Fruit fly (Drosophila melanogaster) whole organism, embryonic: Measurements from ENCODE around the gene r-cup.

Source experiments
- Blimp-1 ChIP-seq: fragments of 200-800 bp; sonication (Bioruptor generic); optimal IDR thresholded peaks from 3 replicates; lab custom pipeline; 2018; ENCODE audit warnings: missing biosample characterization, missing genetic modification characterization, mild to moderate bottlenecking, moderate library complexity, missing genetic modification reagents
- CG10209 ChIP-seq: fragments of 200-800 bp; sonication (Bioruptor generic); optimal IDR thresholded peaks from 3 replicates; lab custom pipeline; 2017; ENCODE audit warnings: missing biosample characterization, mild to moderate bottlenecking, missing genetic modification characterization, missing genetic modification reagents
- CG10321 ChIP-seq: fragments of 200-800 bp; sonication (Bioruptor generic); IDR thresholded peaks from 2 replicates; pipeline ENCODE4 v1.3.6; 2022; ENCODE audit warnings: missing biosample characterization, missing genetic modification characterization
- CG10979 ChIP-seq: fragments of 200-800 bp; sonication (Bioruptor generic); optimal IDR thresholded peaks from 2 replicates; lab custom pipeline; 2018; ENCODE audit warnings: missing biosample characterization, mild to moderate bottlenecking, missing genetic modification characterization, moderate library complexity
- CG11247 ChIP-seq: fragments of 200-800 bp; sonication (Bioruptor generic); IDR thresholded peaks from 2 replicates; pipeline ENCODE4 v1.3.6; 2022; ENCODE audit warnings: missing biosample characterization, missing genetic modification characterization
- CG12391 ChIP-seq: fragments of 200-800 bp; sonication (Bioruptor generic); optimal IDR thresholded peaks from 3 replicates; lab custom pipeline; 2018; ENCODE audit warnings: missing biosample characterization, mild to moderate bottlenecking, missing genetic modification characterization, moderate library complexity
- CG13894 ChIP-seq: fragments of 200-800 bp; sonication (Bioruptor generic); optimal IDR thresholded peaks from 3 replicates; lab custom pipeline; 2018; ENCODE audit warnings: missing biosample characterization, mild to moderate bottlenecking, missing genetic modification characterization, moderate library complexity
- CG1603 ChIP-seq: fragments of 200-800 bp; sonication (Bioruptor generic); optimal IDR thresholded peaks from 2 replicates; lab custom pipeline; 2019; ENCODE audit warnings: missing biosample characterization, mild to moderate bottlenecking, missing genetic modification characterization, moderate library complexity
- CG17361 ChIP-seq: fragments of 200-800 bp; sonication (Bioruptor generic); IDR thresholded peaks from 3 replicates; pipeline ENCODE4 v1.3.6; 2022; ENCODE audit warnings: missing biosample characterization, missing genetic modification characterization
- CG17612 ChIP-seq: fragments of 200-800 bp; sonication (Bioruptor generic); IDR thresholded peaks from 2 replicates; pipeline ENCODE4 v1.3.6; 2022; ENCODE audit warnings: missing biosample characterization, missing genetic modification characterization
- CG17829 ChIP-seq: fragments of 200-800 bp; optimal IDR thresholded peaks from 2 replicates; lab custom pipeline; 2019; ENCODE audit warnings: missing biosample characterization, mild to moderate bottlenecking, missing genetic modification characterization, moderate library complexity
- CG2116 ChIP-seq: fragments of 200-800 bp; sonication (Bioruptor generic); optimal IDR thresholded peaks from 3 replicates; lab custom pipeline; 2018; ENCODE audit warnings: missing biosample characterization, mild to moderate bottlenecking, missing genetic modification characterization
- CG2120 ChIP-seq: fragments of 200-800 bp; sonication (Bioruptor generic); optimal IDR thresholded peaks from 3 replicates; lab custom pipeline; 2016; ENCODE audit warnings: missing biosample characterization, missing genetic modification characterization
- CG3065 ChIP-seq: fragments of 200-800 bp; sonication (Bioruptor generic); optimal IDR thresholded peaks from 2 replicates; lab custom pipeline; 2016; ENCODE audit warnings: missing biosample characterization, missing genetic modification characterization
- CG32532 ChIP-seq: fragments of 200-800 bp; sonication (Bioruptor generic); IDR thresholded peaks from 2 replicates; pipeline ENCODE4 v1.3.6; 2022; ENCODE audit warnings: missing biosample characterization, missing genetic modification characterization
- CG43689 ChIP-seq: fragments of 200-800 bp; sonication (Bioruptor generic); IDR thresholded peaks from 2 replicates; pipeline ENCODE4 v1.3.6; 2022; ENCODE audit warnings: missing biosample characterization, missing genetic modification characterization
- CG6813 ChIP-seq: fragments of 200-800 bp; sonication (Bioruptor generic); optimal IDR thresholded peaks from 2 replicates; lab custom pipeline; 2017; ENCODE audit warnings: missing biosample characterization, missing genetic modification characterization, mild to moderate bottlenecking, moderate library complexity, missing genetic modification reagents
- CG7839 ChIP-seq: fragments of 200-800 bp; sonication (Bioruptor generic); optimal IDR thresholded peaks from 3 replicates; lab custom pipeline; 2018; ENCODE audit warnings: missing biosample characterization, mild to moderate bottlenecking, missing genetic modification characterization, moderate library complexity
- CG7928 ChIP-seq: fragments of 200-800 bp; sonication (Bioruptor generic); optimal IDR thresholded peaks from 2 replicates; lab custom pipeline; 2017; ENCODE audit warnings: missing biosample characterization, mild to moderate bottlenecking, missing genetic modification characterization
- CG7987 ChIP-seq: fragments of 200-800 bp; sonication (Bioruptor generic); optimal IDR thresholded peaks from 2 replicates; lab custom pipeline; 2018; ENCODE audit warnings: missing biosample characterization, mild to moderate bottlenecking, missing genetic modification characterization, moderate library complexity
- CG8765 ChIP-seq: fragments of 200-800 bp; sonication (Bioruptor generic); IDR thresholded peaks from 2 replicates; pipeline ENCODE4 v1.3.6; 2022; ENCODE audit warnings: missing biosample characterization, missing genetic modification characterization
- CG9727 ChIP-seq: fragments of 200-800 bp; sonication (Bioruptor generic); optimal IDR thresholded peaks from 3 replicates; lab custom pipeline; 2017; ENCODE audit warnings: missing biosample characterization, mild to moderate bottlenecking, missing genetic modification characterization
- CG9817 ChIP-seq: fragments of 200-800 bp; sonication (Bioruptor generic); optimal IDR thresholded peaks from 2 replicates; lab custom pipeline; 2018; ENCODE audit warnings: missing biosample characterization, mild to moderate bottlenecking, missing genetic modification characterization, moderate library complexity
- Camta ChIP-seq: fragments of 200-800 bp; sonication (Bioruptor generic); optimal IDR thresholded peaks from 2 replicates; lab custom pipeline; 2016; ENCODE audit warnings: missing biosample characterization, missing genetic modification characterization
- Doc2 ChIP-seq: fragments of 200-800 bp; sonication (Bioruptor generic); IDR thresholded peaks from 2 replicates; pipeline ENCODE4 v1.3.6; 2022; ENCODE audit warnings: missing biosample characterization, missing genetic modification characterization
- Ets65A ChIP-seq: fragments of 200-800 bp; sonication (Bioruptor generic); peaks from one replicate; lab custom pipeline; 2016; ENCODE audit warnings: missing biosample characterization, missing genetic modification characterization
- Fer2 ChIP-seq: fragments of 200-800 bp; sonication (Bioruptor generic); optimal IDR thresholded peaks from 2 replicates; lab custom pipeline; 2018; ENCODE audit warnings: missing biosample characterization, mild to moderate bottlenecking, missing genetic modification characterization, moderate library complexity
- H15 ChIP-seq: fragments of 200-800 bp; sonication (Bioruptor generic); IDR thresholded peaks from 3 replicates; pipeline ENCODE4 v1.3.6; 2022; ENCODE audit warnings: missing biosample characterization, missing genetic modification characterization
- Jarid2 ChIP-seq: fragments of 200-800 bp; sonication (Bioruptor generic); optimal IDR thresholded peaks from 3 replicates; lab custom pipeline; 2017; ENCODE audit warnings: mild to moderate bottlenecking, missing biosample characterization, missing genetic modification reagents, missing genetic modification characterization
- Med ChIP-seq: fragments of 200-800 bp; sonication (Bioruptor generic); peaks from one replicate; lab custom pipeline; 2016; ENCODE audit warnings: missing biosample characterization, missing genetic modification characterization, mild to moderate bottlenecking, inconsistent platforms, moderate library complexity
- Meics ChIP-seq: fragments of 200-800 bp; sonication (Bioruptor generic); optimal IDR thresholded peaks from 2 replicates; lab custom pipeline; 2017; ENCODE audit warnings: missing biosample characterization, mild to moderate bottlenecking, missing genetic modification characterization
- Mrtf ChIP-seq: fragments of 200-800 bp; sonication (Bioruptor generic); IDR thresholded peaks from 3 replicates; pipeline ENCODE4 v1.3.6; 2022; ENCODE audit warnings: missing biosample characterization, missing genetic modification characterization
- Oli ChIP-seq: fragments of 200-800 bp; sonication (Bioruptor generic); optimal IDR thresholded peaks from 2 replicates; lab custom pipeline; 2018; ENCODE audit warnings: missing biosample characterization, mild to moderate bottlenecking, missing genetic modification characterization, moderate library complexity
- Vsx1 ChIP-seq: fragments of 200-800 bp; sonication (Bioruptor generic); optimal IDR thresholded peaks from 2 replicates; lab custom pipeline; 2017; ENCODE audit warnings: missing biosample characterization, mild to moderate bottlenecking, missing genetic modification characterization, missing genetic modification reagents
- Xbp1 ChIP-seq: fragments of 200-800 bp; sonication (Bioruptor generic); optimal IDR thresholded peaks from 3 replicates; lab custom pipeline; 2016; ENCODE audit warnings: missing biosample characterization, mild to moderate bottlenecking, missing genetic modification characterization
- Xrp1 ChIP-seq: fragments of 200-800 bp; sonication (Bioruptor generic); IDR thresholded peaks from 2 replicates; pipeline ENCODE4 v1.3.6; 2022; ENCODE audit warnings: missing biosample characterization, missing genetic modification characterization
- ac ChIP-seq: fragments of 200-800 bp; sonication (Bioruptor generic); optimal IDR thresholded peaks from 3 replicates; lab custom pipeline; 2017; ENCODE audit warnings: missing biosample characterization, mild to moderate bottlenecking, missing genetic modification characterization
- cas ChIP-seq: fragments of 200-800 bp; sonication (Bioruptor generic); IDR thresholded peaks from 2 replicates; pipeline ENCODE4 v1.3.6; 2022; ENCODE audit warnings: missing biosample characterization, missing genetic modification characterization
- croc ChIP-seq: fragments of 200-800 bp; sonication (Bioruptor generic); conservative IDR thresholded peaks from 3 replicates; pipeline ENCODE4 v1.3.6; 2022; ENCODE audit warnings: missing biosample characterization, missing genetic modification characterization
- cwo ChIP-seq: fragments of 200-800 bp; sonication (Bioruptor generic); optimal IDR thresholded peaks from 3 replicates; lab custom pipeline; 2017; ENCODE audit warnings: missing biosample characterization, missing genetic modification characterization, mild to moderate bottlenecking, moderate library complexity, missing genetic modification reagents
- dmrt99B ChIP-seq: fragments of 200-800 bp; sonication (Bioruptor generic); optimal IDR thresholded peaks from 2 replicates; lab custom pipeline; 2018; ENCODE audit warnings: missing biosample characterization, mild to moderate bottlenecking, missing genetic modification characterization, moderate library complexity
- gcm2 ChIP-seq: fragments of 200-800 bp; sonication (Bioruptor generic); optimal IDR thresholded peaks from 2 replicates; lab custom pipeline; 2016; ENCODE audit warnings: missing biosample characterization, missing genetic modification characterization
- ind ChIP-seq: fragments of 200-800 bp; sonication (Bioruptor generic); optimal IDR thresholded peaks from 3 replicates; lab custom pipeline; 2016; ENCODE audit warnings: missing biosample characterization, missing genetic modification characterization
- nmo ChIP-seq: fragments of 200-800 bp; sonication (Bioruptor generic); optimal IDR thresholded peaks from 2 replicates; lab custom pipeline; 2018; ENCODE audit warnings: missing biosample characterization, mild to moderate bottlenecking, missing genetic modification characterization, moderate library complexity
- pfk ChIP-seq: fragments of 200-800 bp; sonication (Bioruptor generic); optimal IDR thresholded peaks from 2 replicates; lab custom pipeline; 2018; ENCODE audit warnings: missing biosample characterization, mild to moderate bottlenecking, missing genetic modification characterization, moderate library complexity
- pho ChIP-seq: fragments of 200-800 bp; sonication (Bioruptor generic); optimal IDR thresholded peaks from 2 replicates; lab custom pipeline; 2016; ENCODE audit warnings: missing biosample characterization, missing genetic modification characterization
- slbo ChIP-seq: fragments of 200-800 bp; sonication (Bioruptor generic); IDR thresholded peaks from 2 replicates; pipeline ENCODE4 v1.3.6; 2022; ENCODE audit warnings: missing biosample characterization, missing genetic modification characterization
- tio ChIP-seq: fragments of 200-800 bp; sonication (Bioruptor generic); optimal IDR thresholded peaks from 2 replicates; lab custom pipeline; 2017; ENCODE audit warnings: missing biosample characterization, missing genetic modification characterization, inconsistent platforms
- usp ChIP-seq: fragments of >200 bp; optimal IDR thresholded peaks from 2 replicates; lab custom pipeline; 2017; ENCODE audit warnings: missing biosample characterization, missing genetic modification characterization
- vnd ChIP-seq: fragments of 200-800 bp; sonication (Bioruptor generic); IDR thresholded peaks from 3 replicates; pipeline ENCODE4 v1.3.6; 2022; ENCODE audit warnings: missing biosample characterization, missing genetic modification characterization; ENCODE audit not compliant: partially characterized antibody
- zf30C ChIP-seq: fragments of 200-800 bp; sonication (Bioruptor generic); optimal IDR thresholded peaks from 3 replicates; lab custom pipeline; 2018; ENCODE audit warnings: missing biosample characterization, mild to moderate bottlenecking, missing genetic modification characterization

r-cup gene

dm6 chrX:21072953-21073352 is 47.3 kb upstream of the r-cup start (continued):
- TF ChIP-seq CG2116 (GFP tag; lab: Kevin White, UChicago) (no peak), ac (no peak), CG11247 (GFP tag; lab: Robert Waterston, UW) (no peak), CG17612 (GFP tag; lab: Robert Waterston, UW) (no peak), Oli (tag; lab: Kevin White, UChicago) (peak; percentile 18), Doc2 (GFP tag; lab: Robert Waterston, UW) (no peak), CG13894 (tag; lab: Kevin White, UChicago) (no peak), ind (peak; percentile 28), Ets65A (peak; percentile 67), CG17829 (tag; lab: Kevin White, UChicago) (peak; percentile 1), Camta (GFP tag; lab: Kevin White, UChicago) (no peak), croc (GFP tag; lab: Robert Waterston, UW) (no peak), pho (no peak), CG9817 (tag; lab: Kevin White, UChicago) (no peak), CG6813 (GFP tag; lab: Kevin White, UChicago) (no peak), CG1603 (tag; lab: Kevin White, UChicago) (peak; percentile 37), Meics (GFP tag; lab: Kevin White, UChicago) (no peak), Blimp-1 (peak; percentile 9), CG7987 (no peak), Xrp1 (GFP tag; lab: Robert Waterston, UW) (peak; percentile 39; the same call in 1 of the 2 replicates), CG10209 (GFP tag; lab: Kevin White, UChicago) (no peak), CG43689 (GFP tag; lab: Robert Waterston, UW) (no peak), nmo (GFP tag; lab: Kevin White, UChicago) (peak; percentile 25), CG3065 (GFP tag; lab: Kevin White, UChicago) (no peak), usp (GFP tag; lab: Kevin White, UChicago) (no peak), dmrt99B (tag; lab: Kevin White, UChicago) (peak; percentile 35), CG7839 (tag; lab: Kevin White, UChicago) (peak; percentile 34), CG32532 (GFP tag; lab: Robert Waterston, UW) (no peak), slbo (no peak), zf30C (GFP tag; lab: Kevin White, UChicago) (peak; percentile 17), H15 (GFP tag; lab: Robert Waterston, UW) (no peak), CG2120 (GFP tag; lab: Kevin White, UChicago) (peak; percentile 16), Xbp1 (peak; percentile 14), cwo (GFP tag; lab: Kevin White, UChicago) (no peak), Fer2 (tag; lab: Kevin White, UChicago) (no peak), CG8765 (GFP tag; lab: Robert Waterston, UW) (no peak), CG9727 (GFP tag; lab: Kevin White, UChicago) (no peak), Med (GFP tag; lab: Kevin White, UChicago) (peak; percentile 68), CG17361 (GFP tag; lab: Robert Waterston, UW) (0 out of 3 replicates have a peak, but pooled peaks have one; percentile 19), Jarid2 (no peak), cas (GFP tag; lab: Robert Waterston, UW) (no peak), CG10321 (GFP tag; lab: Robert Waterston, UW) (no peak), vnd (GFP tag; lab: Robert Waterston, UW) (no peak), Vsx1 (GFP tag; lab: Kevin White, UChicago) (no peak), gcm2 (GFP tag; lab: Kevin White, UChicago) (no peak), tio (GFP tag; lab: Kevin White, UChicago) (peak; percentile 13), CG7928 (GFP tag; lab: Kevin White, UChicago) (no peak), CG12391 (tag; lab: Kevin White, UChicago) (no peak), CG10979 (tag; lab: Kevin White, UChicago) (peak; percentile 24), Mrtf (GFP tag; lab: Robert Waterston, UW) (no peak), pfk (GFP tag; lab: Kevin White, UChicago) (no peak)
